Fruit fly (Drosophila melanogaster) whole organism, embryonic: Measurements from ENCODE around the gene CG3777.

Experiments
- Abd-B ChIP-seq: fragments of 200-800 bp; sonication (Bioruptor generic); optimal IDR thresholded peaks from 2 replicates; lab custom pipeline; 2018; ENCODE audit warnings: missing biosample characterization, mild to moderate bottlenecking, missing genetic modification characterization, moderate library complexity
- BEAF-32 ChIP-seq: fragments of 200-800 bp; sonication (Bioruptor generic); optimal IDR thresholded peaks from 3 replicates; lab custom pipeline; 2017; ENCODE audit warnings: missing biosample characterization, missing genetic modification characterization, mild to moderate bottlenecking, moderate library complexity, missing genetic modification reagents
- CG10267 ChIP-seq: fragments of 200-800 bp; sonication (Bioruptor generic); optimal IDR thresholded peaks from 2 replicates; lab custom pipeline; 2018; ENCODE audit warnings: missing biosample characterization, mild to moderate bottlenecking, missing genetic modification characterization, moderate library complexity
- CG10366 ChIP-seq: fragments of 200-800 bp; sonication (Bioruptor generic); IDR thresholded peaks from 2 replicates; pipeline ENCODE4 v1.3.6; 2022; ENCODE audit warnings: missing biosample characterization, missing genetic modification characterization
- CG11504 ChIP-seq: fragments of 200-800 bp; sonication (Bioruptor generic); optimal IDR thresholded peaks from 3 replicates; lab custom pipeline; 2019; ENCODE audit warnings: missing biosample characterization, mild to moderate bottlenecking, missing genetic modification characterization, moderate library complexity
- CG12104 ChIP-seq: fragments of 200-800 bp; sonication (Bioruptor generic); optimal IDR thresholded peaks from 3 replicates; lab custom pipeline; 2016; ENCODE audit warnings: missing biosample characterization, missing genetic modification characterization
- CG16813 ChIP-seq: fragments of 200-800 bp; sonication (Bioruptor generic); IDR thresholded peaks from 3 replicates; pipeline ENCODE4 v1.3.6; 2022; ENCODE audit warnings: missing biosample characterization, missing genetic modification characterization; ENCODE audit not compliant: partially characterized antibody
- CG17361 ChIP-seq: fragments of 200-800 bp; sonication (Bioruptor generic); IDR thresholded peaks from 3 replicates; pipeline ENCODE4 v1.3.6; 2022; ENCODE audit warnings: missing biosample characterization, missing genetic modification characterization
- CG34376 ChIP-seq: fragments of 200-800 bp; sonication (Bioruptor generic); optimal IDR thresholded peaks from 2 replicates; lab custom pipeline; 2018; ENCODE audit warnings: missing biosample characterization, mild to moderate bottlenecking, missing genetic modification characterization
- CG3838 ChIP-seq: fragments of 200-800 bp; sonication (Bioruptor generic); optimal IDR thresholded peaks from 3 replicates; lab custom pipeline; 2016; ENCODE audit warnings: missing biosample characterization, missing genetic modification characterization
- CG4282 ChIP-seq: fragments of 200-800 bp; sonication (Bioruptor generic); optimal IDR thresholded peaks from 2 replicates; lab custom pipeline; 2016; ENCODE audit warnings: missing biosample characterization, missing genetic modification characterization
- CG7928 ChIP-seq: fragments of 200-800 bp; sonication (Bioruptor generic); optimal IDR thresholded peaks from 2 replicates; lab custom pipeline; 2017; ENCODE audit warnings: missing biosample characterization, mild to moderate bottlenecking, missing genetic modification characterization
- CG7987 ChIP-seq: fragments of 200-800 bp; sonication (Bioruptor generic); optimal IDR thresholded peaks from 2 replicates; lab custom pipeline; 2018; ENCODE audit warnings: missing biosample characterization, mild to moderate bottlenecking, missing genetic modification characterization, moderate library complexity
- CG9437 ChIP-seq: fragments of 200-800 bp; sonication (Bioruptor generic); optimal IDR thresholded peaks from 2 replicates; lab custom pipeline; 2018; ENCODE audit warnings: missing biosample characterization, mild to moderate bottlenecking, missing genetic modification characterization
- CG9727 ChIP-seq: fragments of 200-800 bp; sonication (Bioruptor generic); optimal IDR thresholded peaks from 3 replicates; lab custom pipeline; 2017; ENCODE audit warnings: missing biosample characterization, mild to moderate bottlenecking, missing genetic modification characterization
- CTCF ChIP-seq: fragments of 200-800 bp; sonication (Bioruptor generic); optimal IDR thresholded peaks from 2 replicates; lab custom pipeline; 2017; ENCODE audit warnings: missing biosample characterization, mild to moderate bottlenecking, missing genetic modification characterization, moderate library complexity
- CoRest ChIP-seq: fragments of 200-800 bp; sonication (Bioruptor generic); optimal IDR thresholded peaks from 3 replicates; lab custom pipeline; 2018; ENCODE audit warnings: missing biosample characterization, mild to moderate bottlenecking, missing genetic modification characterization, moderate library complexity
- Dfd ChIP-seq, 2 experiments: fragments of >200 bp; optimal IDR thresholded peaks; 2 replicates each; lab custom pipeline; 2017; ENCODE audit warnings: missing biosample characterization in 2 of 2, missing genetic modification characterization in 2 of 2
- Dp ChIP-seq: fragments of 200-800 bp; sonication (Bioruptor generic); optimal IDR thresholded peaks from 2 replicates; lab custom pipeline; 2018; ENCODE audit warnings: missing biosample characterization, mild to moderate bottlenecking, missing genetic modification characterization, moderate library complexity
- E2f2 ChIP-seq: fragments of 200-800 bp; sonication (Bioruptor generic); IDR thresholded peaks from 2 replicates; pipeline ENCODE4 v1.3.6; 2022; ENCODE audit warnings: missing biosample characterization, missing genetic modification characterization
- HmgD ChIP-seq: fragments of 200-800 bp; sonication (Bioruptor generic); optimal IDR thresholded peaks from 3 replicates; lab custom pipeline; 2016; ENCODE audit warnings: missing biosample characterization, missing genetic modification characterization
- Hmr ChIP-seq: fragments of 200-800 bp; sonication (Bioruptor generic); optimal IDR thresholded peaks from 3 replicates; lab custom pipeline; 2017; ENCODE audit warnings: mild to moderate bottlenecking, missing biosample characterization, missing genetic modification reagents, missing genetic modification characterization
- Hr3 ChIP-seq: fragments of 200-800 bp; sonication (Bioruptor generic); optimal IDR thresholded peaks from 3 replicates; lab custom pipeline; 2016; ENCODE audit warnings: missing biosample characterization, missing genetic modification characterization
- Lhr ChIP-seq: fragments of 200-800 bp; sonication (Bioruptor generic); optimal IDR thresholded peaks from 3 replicates; lab custom pipeline; 2017; ENCODE audit warnings: mild to moderate bottlenecking, missing biosample characterization, missing genetic modification reagents, missing genetic modification characterization
- Med ChIP-seq: fragments of 200-800 bp; sonication (Bioruptor generic); peaks from one replicate; lab custom pipeline; 2016; ENCODE audit warnings: missing biosample characterization, missing genetic modification characterization, mild to moderate bottlenecking, inconsistent platforms, moderate library complexity
- NFAT ChIP-seq: fragments of 200-800 bp; sonication (Bioruptor generic); IDR thresholded peaks from 2 replicates; pipeline ENCODE4 v1.3.6; 2022; ENCODE audit warnings: missing biosample characterization, missing genetic modification characterization
- NK7.1 ChIP-seq: fragments of 200-800 bp; sonication (Bioruptor generic); optimal IDR thresholded peaks from 3 replicates; lab custom pipeline; 2016; ENCODE audit warnings: missing biosample characterization, missing genetic modification characterization
- Pdp1 ChIP-seq, 2 experiments: fragments of 200-800 bp; sonication (Bioruptor generic); optimal IDR thresholded peaks; 3 replicates each; lab custom pipeline; 2016; ENCODE audit warnings: missing biosample characterization in 2 of 2, missing genetic modification characterization in 2 of 2, mild to moderate bottlenecking in 1 of 2, moderate library complexity in 1 of 2
- amos ChIP-seq: fragments of 200-800 bp; sonication (Bioruptor generic); IDR thresholded peaks from 2 replicates; pipeline ENCODE4 v1.3.6; 2022; ENCODE audit warnings: missing biosample characterization, missing genetic modification characterization; ENCODE audit not compliant: partially characterized antibody
- bowl ChIP-seq: fragments of 200-800 bp; sonication (Bioruptor generic); IDR thresholded peaks from 2 replicates; pipeline ENCODE4 v1.3.6; 2022; ENCODE audit warnings: missing biosample characterization, missing genetic modification characterization
- dmrt99B ChIP-seq: fragments of 200-800 bp; sonication (Bioruptor generic); optimal IDR thresholded peaks from 2 replicates; lab custom pipeline; 2018; ENCODE audit warnings: missing biosample characterization, mild to moderate bottlenecking, missing genetic modification characterization, moderate library complexity
- ems ChIP-seq: fragments of 200-800 bp; sonication (Bioruptor generic); optimal IDR thresholded peaks from 3 replicates; lab custom pipeline; 2016; ENCODE audit warnings: missing biosample characterization, missing genetic modification characterization
- fd102C ChIP-seq: fragments of 200-800 bp; sonication (Bioruptor generic); optimal IDR thresholded peaks from 2 replicates; lab custom pipeline; 2018; ENCODE audit warnings: missing biosample characterization, mild to moderate bottlenecking, missing genetic modification characterization, moderate library complexity
- ham ChIP-seq: fragments of 200-800 bp; sonication (Bioruptor generic); IDR thresholded peaks from 2 replicates; pipeline ENCODE4 v1.3.6; 2022; ENCODE audit warnings: missing biosample characterization, missing genetic modification characterization
- inv ChIP-seq: fragments of 200-800 bp; sonication (Bioruptor generic); IDR thresholded peaks from 2 replicates; pipeline ENCODE4 v1.3.6; 2022; ENCODE audit warnings: missing biosample characterization, missing genetic modification characterization; ENCODE audit not compliant: partially characterized antibody
- knrl ChIP-seq: fragments of 200-800 bp; sonication (Bioruptor generic); IDR thresholded peaks from 3 replicates; pipeline ENCODE4 v1.3.6; 2022; ENCODE audit warnings: missing biosample characterization, missing genetic modification characterization; ENCODE audit not compliant: partially characterized antibody
- lmd ChIP-seq: fragments of 200-800 bp; sonication (Bioruptor generic); IDR thresholded peaks from 2 replicates; pipeline ENCODE4 v1.3.6; 2022; ENCODE audit warnings: missing biosample characterization, missing genetic modification characterization
- mirr ChIP-seq: fragments of 200-800 bp; sonication (Bioruptor generic); optimal IDR thresholded peaks from 3 replicates; lab custom pipeline; 2018; ENCODE audit warnings: missing biosample characterization, mild to moderate bottlenecking, missing genetic modification characterization
- nmo ChIP-seq: fragments of 200-800 bp; sonication (Bioruptor generic); optimal IDR thresholded peaks from 2 replicates; lab custom pipeline; 2018; ENCODE audit warnings: missing biosample characterization, mild to moderate bottlenecking, missing genetic modification characterization, moderate library complexity
- phol ChIP-seq: fragments of 200-800 bp; sonication (Bioruptor generic); optimal IDR thresholded peaks from 3 replicates; lab custom pipeline; 2018; ENCODE audit warnings: missing biosample characterization, mild to moderate bottlenecking, missing genetic modification characterization, moderate library complexity
- pita ChIP-seq: fragments of 200-800 bp; sonication (Bioruptor generic); optimal IDR thresholded peaks from 2 replicates; lab custom pipeline; 2017; ENCODE audit warnings: missing biosample characterization, mild to moderate bottlenecking, missing genetic modification characterization
- pzg ChIP-seq: fragments of 200-800 bp; sonication (Bioruptor generic); optimal IDR thresholded peaks from 3 replicates; lab custom pipeline; 2018; ENCODE audit warnings: missing biosample characterization, mild to moderate bottlenecking, missing genetic modification characterization, moderate library complexity
- ranshi ChIP-seq: fragments of 200-800 bp; sonication (Bioruptor generic); IDR thresholded peaks from 2 replicates; pipeline ENCODE4 v1.3.6; 2022; ENCODE audit warnings: missing biosample characterization, missing genetic modification characterization
- sc ChIP-seq, 3 experiments: fragments of >200 bp in 2 of 3; fragments of 200-800 bp in 1 of 3; sonication (Bioruptor generic) in 1 of 3; optimal IDR thresholded peaks; 2 replicates in 2 of 3; 3 replicates in 1 of 3; lab custom pipeline; 2017; ENCODE audit warnings: mild to moderate bottlenecking in 1 of 3, missing biosample characterization in 1 of 3, missing genetic modification characterization in 1 of 3, missing genetic modification reagents in 1 of 3
- shn ChIP-seq: fragments of 200-800 bp; sonication (Bioruptor generic); optimal IDR thresholded peaks from 3 replicates; lab custom pipeline; 2016; ENCODE audit warnings: missing biosample characterization, missing genetic modification characterization
- slbo ChIP-seq: fragments of 200-800 bp; sonication (Bioruptor generic); IDR thresholded peaks from 2 replicates; pipeline ENCODE4 v1.3.6; 2022; ENCODE audit warnings: missing biosample characterization, missing genetic modification characterization
- stwl ChIP-seq: fragments of 200-800 bp; sonication (Bioruptor generic); optimal IDR thresholded peaks from 3 replicates; lab custom pipeline; 2018; ENCODE audit warnings: missing biosample characterization, mild to moderate bottlenecking, missing genetic modification characterization, moderate library complexity
- tgo ChIP-seq: fragments of 200-800 bp; sonication (Bioruptor generic); IDR thresholded peaks from 3 replicates; pipeline ENCODE4 v1.3.6; 2022; ENCODE audit warnings: missing biosample characterization, missing genetic modification characterization
- vvl ChIP-seq: fragments of 200-800 bp; sonication (Bioruptor generic); IDR thresholded peaks from 2 replicates; pipeline ENCODE4 v1.3.6; 2022; ENCODE audit warnings: missing biosample characterization, missing genetic modification characterization

Gene CG3777

dm6 chrX:336659-337266 is 57.3 kb downstream of the CG3777 start:
- TF ChIP-seq CG4282 (GFP tag; lab: Kevin White, UChicago): no peak
- TF ChIP-seq CG12104 (GFP tag; lab: Kevin White, UChicago): no peak
- TF ChIP-seq Dp: peak; percentile 73
- TF ChIP-seq Med (GFP tag; lab: Kevin White, UChicago): peak; percentile 64
- peak in 1 of 2 experiments; percentile 71 for TF ChIP-seq Pdp1 (GFP tag; optimal IDR thresholded peaks at IDR 0.05; lab: Kevin White, UChicago)
- TF ChIP-seq amos (GFP tag; lab: Robert Waterston, UW): peak; percentile 15; the same call in 1 of the 2 replicates
- no peak for TF ChIP-seq HmgD (GFP tag; lab: Kevin White, UChicago)
- TF ChIP-seq bowl (GFP tag; lab: Robert Waterston, UW): no peak
- peak; percentile 7 for TF ChIP-seq BEAF-32
- TF ChIP-seq nmo (GFP tag; lab: Kevin White, UChicago): peak; percentile 2
- TF ChIP-seq mirr (GFP tag; lab: Kevin White, UChicago): no peak
- TF ChIP-seq Hmr (GFP tag; lab: Kevin White, UChicago): peak; percentile 13
- TF ChIP-seq fd102C (GFP tag; lab: Kevin White, UChicago): no peak
- peak; percentile 61 for TF ChIP-seq phol (tag; lab: Kevin White, UChicago)
- no peak for TF ChIP-seq CG7987 (GFP tag; lab: Kevin White, UChicago)
- TF ChIP-seq CG9437: no peak
- TF ChIP-seq CTCF (GFP tag; lab: Kevin White, UChicago): peak; percentile 90
- peak; percentile 36; the same call in 1 of the 3 replicates for TF ChIP-seq CG17361 (GFP tag; lab: Robert Waterston, UW)
- TF ChIP-seq ham (GFP tag; lab: Robert Waterston, UW): no peak
- peak; percentile 15 for TF ChIP-seq pzg (GFP tag; lab: Kevin White, UChicago)
- peak; percentile 17 for TF ChIP-seq CG11504
- peak; percentile 43 for TF ChIP-seq pita (GFP tag; lab: Kevin White, UChicago)
- peak; percentile 85 for TF ChIP-seq E2f2
- TF ChIP-seq lmd: no peak
- TF ChIP-seq Dfd (GFP tag; optimal IDR thresholded peaks at IDR 0.05; lab: Kevin White, UChicago): no peak
- no peak for TF ChIP-seq inv
- TF ChIP-seq NK7.1: no peak
- no peak for TF ChIP-seq Hr3 (GFP tag; lab: Kevin White, UChicago)
- no peak for TF ChIP-seq CG34376 (GFP tag; lab: Kevin White, UChicago)
- no peak for TF ChIP-seq CG9727
- no peak for TF ChIP-seq ranshi (GFP tag; lab: Robert Waterston, UW)
- no peak for TF ChIP-seq ems (GFP tag; lab: Kevin White, UChicago)
- TF ChIP-seq CG10267 (tag; lab: Kevin White, UChicago): peak; percentile 65
- TF ChIP-seq CoRest (tag; lab: Kevin White, UChicago): peak; percentile 16
- peak; percentile 0 for TF ChIP-seq Abd-B (GFP tag; lab: Kevin White, UChicago)
- no peak for TF ChIP-seq sc (optimal IDR thresholded peaks at IDR 0.05; lab: Kevin White, UChicago)
- peak; percentile 11 for TF ChIP-seq sc (GFP tag; optimal IDR thresholded peaks at IDR 0.05; lab: Kevin White, UChicago)
- no peak for TF ChIP-seq CG10366 (GFP tag; lab: Robert Waterston, UW)
- TF ChIP-seq shn (GFP tag; lab: Kevin White, UChicago): no peak
- TF ChIP-seq CG16813 (GFP tag; lab: Robert Waterston, UW): peak; percentile 48; the same call in 1 of the 3 replicates
- TF ChIP-seq tgo (GFP tag; lab: Robert Waterston, UW): no peak
- TF ChIP-seq stwl (tag; lab: Kevin White, UChicago): peak; percentile 70
- TF ChIP-seq Lhr (GFP tag; lab: Kevin White, UChicago): peak; percentile 35
- TF ChIP-seq knrl (GFP tag; lab: Robert Waterston, UW): peak; percentile 46; the same call in 1 of the 3 replicates
- TF ChIP-seq dmrt99B (tag; lab: Kevin White, UChicago): no peak
- no peak for TF ChIP-seq CG3838 (GFP tag; lab: Kevin White, UChicago)
- TF ChIP-seq CG7928: peak; percentile 85
- no peak for TF ChIP-seq NFAT (GFP tag; lab: Robert Waterston, UW)
- TF ChIP-seq slbo (GFP tag; lab: Robert Waterston, UW): peak; percentile 51; the same call in 1 of the 2 replicates
- no peak; the same call in 1 of the 2 replicates for TF ChIP-seq vvl (GFP tag; lab: Robert Waterston, UW)
